Fruit fly (Drosophila melanogaster) whole organism, wandering third instar larva: Measurements from ENCODE around the gene Vps37B.

Experiments
- Dfd ChIP-seq: fragments of >200 bp; optimal IDR thresholded peaks from 2 replicates; lab custom pipeline; 2017; ENCODE audit warnings: missing biosample characterization, missing genetic modification characterization
- Dif ChIP-seq: fragments of 200-275, 200-300 bp; sonication (Bioruptor generic); optimal IDR thresholded peaks from 2 replicates; lab custom pipeline; 2018; ENCODE audit warnings: missing biosample characterization, missing genetic modification characterization; ENCODE audit not compliant: partially characterized antibody
- Hnf4 ChIP-seq: fragments of 200-800 bp; sonication (Bioruptor generic); optimal IDR thresholded peaks from 2 replicates; lab custom pipeline; 2016; ENCODE audit warnings: missing biosample characterization, mild to moderate bottlenecking, missing genetic modification characterization
- Mio ChIP-seq: sonication (Bioruptor generic); optimal IDR thresholded peaks from 2 replicates; lab custom pipeline; 2016; ENCODE audit warnings: missing biosample characterization, missing genetic modification characterization
- Myc ChIP-seq: fragments of >200 bp; optimal IDR thresholded peaks from 2 replicates; lab custom pipeline; 2017
- OdsH ChIP-seq: fragments of 200-800 bp; sonication (Bioruptor generic); optimal IDR thresholded peaks from 2 replicates; lab custom pipeline; 2016; ENCODE audit warnings: missing biosample characterization, mild to moderate bottlenecking, missing genetic modification characterization
- dsf ChIP-seq: sonication (Bioruptor generic); optimal IDR thresholded peaks from 2 replicates; lab custom pipeline; 2016; ENCODE audit warnings: missing biosample characterization, missing genetic modification characterization, borderline replicate concordance
- foxo ChIP-seq, 2 experiments: fragments of 200-800 bp; sonication (Bioruptor generic); optimal IDR thresholded peaks; 2 replicates in 1 of 2; 3 replicates in 1 of 2; lab custom pipeline; 2016 to 2017; ENCODE audit warnings: missing biosample characterization in 2 of 2, missing genetic modification characterization in 2 of 2
- fru ChIP-seq: fragments of 200-800 bp; sonication (Bioruptor generic); optimal IDR thresholded peaks from 3 replicates; lab custom pipeline; 2016; ENCODE audit warnings: missing biosample characterization, mild to moderate bottlenecking, missing genetic modification characterization
- lola ChIP-seq: fragments of >200 bp; optimal IDR thresholded peaks from 2 replicates; lab custom pipeline; 2017; ENCODE audit warnings: missing biosample characterization, missing genetic modification characterization
- psq ChIP-seq: fragments of 200-800 bp; sonication (Bioruptor generic); optimal IDR thresholded peaks from 3 replicates; lab custom pipeline; 2017; ENCODE audit warnings: missing biosample characterization, mild to moderate bottlenecking, missing genetic modification characterization, moderate library complexity

DNA sequence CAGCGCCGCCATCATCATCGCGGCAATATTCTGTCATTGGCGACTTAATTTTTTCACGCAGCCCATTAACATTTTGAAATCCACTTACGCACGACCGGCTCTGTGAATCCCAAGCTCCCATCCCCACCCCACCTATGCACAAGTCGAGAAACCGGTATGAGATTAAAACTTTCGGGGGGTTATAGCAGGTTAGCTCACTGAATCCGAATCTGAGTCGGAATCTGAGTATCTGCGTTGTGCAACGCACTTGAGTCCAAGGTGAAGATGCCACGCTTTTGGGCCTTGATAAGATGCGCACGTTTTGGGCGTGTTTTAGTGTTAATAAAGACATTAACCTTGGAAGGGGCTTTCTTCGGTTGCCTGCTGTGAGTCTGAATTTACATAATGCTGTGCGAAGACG lies 21.0 kb downstream of the Vps37B start:
- TF ChIP-seq OdsH (GFP tag; lab: Kevin White, UChicago) (peak; percentile 5), Hnf4 (GFP tag; lab: Kevin White, UChicago) (no peak), Myc (lab: Kevin White, UChicago) (no peak), Mio (GFP tag; lab: Kevin White, UChicago) (no peak), fru (GFP tag; lab: Kevin White, UChicago) (no peak), psq (GFP tag; lab: Kevin White, UChicago) (no peak), dsf (GFP tag; lab: Kevin White, UChicago) (no peak), Dfd (GFP tag; lab: Kevin White, UChicago) (no peak), foxo (GFP tag; optimal IDR thresholded peaks at IDR 0.05; lab: Kevin White, UChicago) (no peak), Dif (peak; percentile 44), lola (GFP tag; lab: Kevin White, UChicago) (no peak)
